Worm (Caenorhabditis elegans) whole organism, young adult: ENCODE measurements around the gene E02H1.6.

Experiments used
- K11D2.4 ChIP-seq: fragments of 200-800 bp; sonication (Bioruptor generic); IDR thresholded peaks from 2 replicates; pipeline ENCODE4 v1.3.6; 2022; ENCODE audit warnings: missing genetic modification reagents, missing genetic modification characterization, missing compliant biosample characterization
- Y67H2A.10 ChIP-seq: fragments of 200-800 bp; sonication (Bioruptor generic); conservative IDR thresholded peaks from 2 replicates; pipeline ENCODE4 v1.3.6; 2022; ENCODE audit warnings: missing genetic modification reagents, missing genetic modification characterization, missing compliant biosample characterization
- egl-18 ChIP-seq: fragments of 200-800 bp; sonication (Bioruptor generic); IDR thresholded peaks from 2 replicates; pipeline ENCODE4 v1.3.6; 2022; ENCODE audit warnings: missing genetic modification reagents, missing genetic modification characterization, missing compliant biosample characterization
- nfya-1 ChIP-seq: sonication (generic microtip); optimal IDR thresholded peaks from 2 replicates; lab custom pipeline; 2017; ENCODE audit warnings: antibody characterized with exemption, missing compliant biosample characterization, missing genetic modification characterization, borderline replicate concordance; ENCODE audit not compliant: insufficient read depth
- tbp1 ChIP-seq: fragments of 200-800 bp; sonication (Bioruptor generic); optimal IDR thresholded peaks from 2 replicates; lab custom pipeline; 2018; ENCODE audit warnings: mild to moderate bottlenecking, missing genetic modification characterization, missing compliant biosample characterization

DNA sequence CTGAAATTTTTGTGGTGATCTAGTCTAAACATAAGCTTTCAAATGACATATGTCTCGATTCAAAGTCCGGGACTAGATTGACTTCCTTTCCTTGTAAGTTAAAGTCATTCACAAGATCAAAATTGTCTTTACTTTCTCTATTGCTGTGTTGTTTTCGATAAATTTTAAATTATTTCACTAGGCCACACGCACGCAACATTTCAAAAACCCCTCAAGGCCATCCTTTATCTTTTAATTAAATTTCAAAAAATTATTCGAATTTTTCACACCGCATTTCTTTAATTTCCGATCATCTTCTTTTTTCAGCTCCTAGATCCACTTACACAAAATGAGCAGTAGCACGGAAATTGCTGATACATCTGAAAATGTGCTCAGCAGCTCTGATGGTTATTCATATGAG lies 39.8 kb downstream of the E02H1.6 start, which contains the start of gene ZK1307.7:
- TF ChIP-seq K11D2.4 (no peak), egl-18 (no peak), Y67H2A.10 (GFP tag; lab: Robert Waterston, UW) (no peak), nfya-1 (tag; lab: Kevin White, UChicago) (no peak), tbp1 (GFP tag; lab: Kevin White, UChicago) (no peak)
